Worm (Caenorhabditis elegans) whole organism, dauer: ENCODE data around the gene nlp-51.

Experiments
- unc-62 ChIP-seq: sonication (generic microtip); optimal IDR thresholded peaks from 2 replicates; lab custom pipeline; 2017; ENCODE audit warnings: missing biosample characterization, missing genetic modification reagents, missing genetic modification characterization

nlp-51 gene

ce11 chrII:11285282-11285933, 34.1 kb downstream of the nlp-51 start:
- TF ChIP-seq unc-62 (GFP tag; lab: Kevin White, UChicago): no peak

DNA sequence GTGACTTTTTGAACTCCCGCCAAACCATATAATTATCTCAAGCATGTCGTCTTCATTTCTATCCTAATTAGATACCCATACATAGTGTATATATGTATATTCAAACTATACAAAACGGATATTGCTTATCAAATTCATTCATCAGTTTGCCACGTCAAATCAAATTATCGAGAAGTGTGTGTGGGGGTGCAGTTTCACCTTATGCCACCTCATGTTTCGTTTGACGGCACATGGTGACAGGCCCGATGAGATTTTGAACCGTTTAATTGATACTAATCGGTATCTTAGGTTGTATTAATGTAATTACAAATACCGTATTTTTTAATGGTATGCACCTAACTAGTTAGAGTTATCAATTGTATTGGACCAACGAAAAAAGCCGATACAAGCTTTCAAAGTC, 34.8 kb downstream of the nlp-51 start:
- TF ChIP-seq unc-62 (GFP tag; lab: Kevin White, UChicago): no peak

DNA sequence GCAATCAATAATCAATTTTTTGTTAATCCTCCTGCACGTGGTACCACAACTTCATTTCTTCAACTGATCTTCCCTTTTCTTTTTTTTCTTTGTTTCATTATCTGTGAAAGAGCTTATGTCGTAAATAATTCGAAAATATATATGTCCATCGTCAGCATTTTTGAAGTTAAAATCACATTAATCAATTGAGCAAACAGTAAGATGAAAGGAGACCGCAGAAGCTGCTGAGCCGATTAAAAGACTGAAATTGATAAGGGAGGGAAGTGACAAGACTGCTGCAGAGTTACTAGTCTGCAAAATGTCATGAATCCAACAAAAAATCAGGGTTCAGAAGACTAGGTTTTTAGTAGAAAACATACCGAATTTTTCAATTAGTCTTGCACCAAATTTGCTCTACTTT, 35.7 kb downstream of the nlp-51 start:
- TF ChIP-seq unc-62 (GFP tag; lab: Kevin White, UChicago): no peak

- no peak for TF ChIP-seq unc-62 (GFP tag; lab: Kevin White, UChicago)
Observed at ce11 chrII:11283013-11283412, 36.5 kb downstream of the nlp-51 start.

ce11 chrII:11281666-11282065, 37.8 kb downstream of the nlp-51 start, which contains the start of gene unc-130:
unc-130 (plus strand) TSS chrII:11281966.
- no peak for TF ChIP-seq unc-62 (GFP tag; lab: Kevin White, UChicago)

ce11 chrII:11281177-11281576, 38.3 kb downstream of the nlp-51 start:
- no peak for TF ChIP-seq unc-62 (GFP tag; lab: Kevin White, UChicago)

DNA sequence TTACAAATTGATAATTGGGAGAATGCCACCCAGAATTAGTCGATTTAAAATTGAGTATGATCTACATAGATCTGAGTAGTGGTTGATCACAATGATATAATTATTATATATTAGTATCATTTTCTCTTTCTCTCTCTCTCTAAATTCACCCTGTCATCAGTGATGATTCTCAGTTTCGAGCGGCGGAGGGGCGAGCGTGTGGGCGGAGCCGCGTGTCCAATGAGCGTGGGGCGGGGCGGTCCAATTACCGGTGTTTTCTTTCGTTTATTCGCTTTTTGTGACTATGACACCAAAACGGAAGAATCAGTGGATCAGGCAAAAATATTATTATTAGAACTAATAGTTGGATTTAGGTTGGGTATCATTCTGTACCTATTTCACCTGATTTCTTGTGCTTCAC, 39.5 kb downstream of the nlp-51 start:
- no peak for TF ChIP-seq unc-62 (GFP tag; lab: Kevin White, UChicago)

DNA sequence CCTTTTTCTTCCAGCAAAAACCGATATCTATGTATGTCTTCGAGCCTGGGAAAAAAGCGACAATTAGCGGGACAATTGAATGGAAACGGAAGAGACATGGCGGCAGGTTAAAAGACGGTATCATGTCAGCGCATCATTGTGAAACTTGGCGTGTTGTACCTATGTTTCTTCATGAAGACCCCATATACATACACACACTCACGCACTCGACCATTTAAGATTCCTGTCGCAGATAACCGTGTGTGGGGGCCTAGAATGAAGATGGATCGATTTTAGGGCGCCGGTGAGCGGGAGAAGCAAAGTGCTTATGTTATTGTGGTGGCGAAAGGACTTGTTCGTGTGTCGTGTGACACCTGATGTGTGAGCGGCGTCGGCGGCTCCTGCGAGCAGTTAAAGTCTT, 42.6 kb downstream of the nlp-51 start:
- no peak for TF ChIP-seq unc-62 (GFP tag; lab: Kevin White, UChicago)

ce11 chrII:11275484-11275883, 44.0 kb downstream of the nlp-51 start:
- no peak for TF ChIP-seq unc-62 (GFP tag; lab: Kevin White, UChicago)

ce11 chrII:11274876-11275275, 44.6 kb downstream of the nlp-51 start:
- TF ChIP-seq unc-62 (GFP tag; lab: Kevin White, UChicago): no peak

DNA sequence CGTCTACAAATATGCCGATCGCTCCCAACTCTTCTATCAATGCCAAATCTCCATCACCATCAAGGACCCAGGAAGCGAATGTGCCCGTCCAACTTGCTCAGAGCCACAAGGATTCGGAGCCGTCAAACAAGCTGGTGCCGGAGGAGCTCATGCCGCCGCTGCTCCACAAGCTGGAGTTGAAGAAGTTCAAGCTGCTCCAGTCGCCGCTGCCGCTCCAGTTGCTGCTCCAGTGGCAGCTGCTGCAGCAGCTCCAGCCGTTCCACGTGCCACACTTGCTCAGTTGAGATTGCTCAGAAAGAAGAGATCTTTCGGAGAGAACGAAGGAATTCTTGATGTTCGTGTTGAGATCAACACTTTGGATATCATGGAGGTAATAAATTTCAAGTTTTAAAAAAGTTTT, 48.7 kb downstream of the nlp-51 start:
- no peak for TF ChIP-seq unc-62 (GFP tag; lab: Kevin White, UChicago)
